Worm (Caenorhabditis elegans) whole organism, young adult: ENCODE data around the gene phat-8.

ENCODE experiments used
- F33H1.4 ChIP-seq: fragments of 200-800 bp; sonication (Bioruptor generic); IDR thresholded peaks from 2 replicates; pipeline ENCODE4 v1.3.6; 2022; ENCODE audit warnings: missing genetic modification reagents, missing genetic modification characterization, missing compliant biosample characterization
- Y79H2A.3 ChIP-seq: fragments of 200-800 bp; sonication (Bioruptor generic); conservative IDR thresholded peaks from 2 replicates; pipeline ENCODE4 v1.3.6; 2022; ENCODE audit warnings: missing genetic modification reagents, missing genetic modification characterization, missing compliant biosample characterization
- attf-6 ChIP-seq: fragments of 200-800 bp; sonication (Bioruptor generic); IDR thresholded peaks from 2 replicates; pipeline ENCODE4 v1.3.6; 2022; ENCODE audit warnings: missing genetic modification reagents, missing genetic modification characterization, missing compliant biosample characterization
- die-1 ChIP-seq: sonication (generic microtip); optimal IDR thresholded peaks from 2 replicates; lab custom pipeline; 2016; ENCODE audit warnings: missing genotype, mild to moderate bottlenecking, missing genetic modification characterization, missing compliant biosample characterization
- dpl-1 ChIP-seq: fragments of 150-350 bp; optimal IDR thresholded peaks from 2 replicates; lab custom pipeline; 2014; ENCODE audit warnings: missing biosample characterization, missing genetic modification reagents, missing genetic modification characterization
- ets-4 ChIP-seq: fragments of 200-800 bp; sonication (Bioruptor generic); optimal IDR thresholded peaks from 2 replicates; lab custom pipeline; 2018; ENCODE audit warnings: mild to moderate bottlenecking, missing genetic modification characterization, missing compliant biosample characterization
- him-1 ChIP-seq: sonication (generic microtip); optimal IDR thresholded peaks from 2 replicates; lab custom pipeline; 2016; ENCODE audit warnings: missing genotype, missing genetic modification reagents, missing genetic modification characterization, missing compliant biosample characterization
- hlh-12 ChIP-seq: sonication (generic microtip); optimal IDR thresholded peaks from 2 replicates; lab custom pipeline; 2016; ENCODE audit warnings: missing genetic modification characterization, missing compliant biosample characterization
- madf-3 ChIP-seq: fragments of 200-800 bp; sonication (Bioruptor generic); IDR thresholded peaks from 2 replicates; pipeline ENCODE4 v1.3.6; 2022; ENCODE audit warnings: missing genetic modification reagents, missing genetic modification characterization, missing compliant biosample characterization
- mcd-1 ChIP-seq: fragments of 200-800 bp; sonication (Bioruptor generic); IDR thresholded peaks from 2 replicates; pipeline ENCODE4 v1.3.6; 2022; ENCODE audit warnings: missing genetic modification reagents, missing genetic modification characterization, missing compliant biosample characterization
- pha-4 ChIP-seq: fragments of 150-350 bp; sonication (generic microtip); optimal IDR thresholded peaks from 2 replicates; lab custom pipeline; 2014; ENCODE audit warnings: missing biosample characterization, missing genetic modification reagents, missing genetic modification characterization
- sea-2 ChIP-seq: fragments of 200-800 bp; sonication (Bioruptor generic); IDR thresholded peaks from 2 replicates; pipeline ENCODE4 v1.3.6; 2022; ENCODE audit warnings: missing genetic modification characterization, missing compliant biosample characterization
- snpc-1.3 ChIP-seq: sonication (generic microtip); optimal IDR thresholded peaks from 2 replicates; lab custom pipeline; 2017; ENCODE audit warnings: missing genetic modification characterization, mild to moderate bottlenecking, missing compliant biosample characterization, antibody characterized with exemption, moderate library complexity, missing genotype, missing genetic modification reagents; ENCODE audit not compliant: insufficient read depth
- snpc-3.4 ChIP-seq: sonication (generic microtip); optimal IDR thresholded peaks from 2 replicates; lab custom pipeline; 2017; ENCODE audit warnings: missing genetic modification characterization, mild to moderate bottlenecking, missing compliant biosample characterization, antibody characterized with exemption, moderate library complexity, missing genotype, missing genetic modification reagents

- no peak for TF ChIP-seq mcd-1 (GFP tag; lab: Robert Waterston, UW)
- no peak for TF ChIP-seq snpc-1.3
- TF ChIP-seq ets-4 (GFP tag; lab: Kevin White, UChicago) = no peak
- no peak for TF ChIP-seq hlh-12 (tag; lab: Kevin White, UChicago)
- TF ChIP-seq him-1 (tag; lab: Kevin White, UChicago) = no peak
- TF ChIP-seq sea-2 (GFP tag; lab: Robert Waterston, UW) = no peak
- TF ChIP-seq attf-6 (GFP tag; lab: Robert Waterston, UW) = no peak
- TF ChIP-seq dpl-1 (GFP tag; lab: Kevin White, UChicago) = no peak
- TF ChIP-seq Y79H2A.3 (GFP tag; lab: Robert Waterston, UW) = no peak
- TF ChIP-seq madf-3 (GFP tag; lab: Robert Waterston, UW) = 0 out of 2 replicates have a peak, but pooled peaks have one; percentile 42
- no peak for TF ChIP-seq snpc-3.4 (tag; lab: Kevin White, UChicago)
- no peak for TF ChIP-seq die-1 (tag; lab: Kevin White, UChicago)
- no peak for TF ChIP-seq pha-4 (tag; lab: Kevin White, UChicago)
- TF ChIP-seq F33H1.4 (GFP tag; lab: Robert Waterston, UW) = no peak
Measured at ce11 chrII:12519616-12520015, 48.0 kb downstream of the phat-8 start, which contains the start of gene ceh-99.
